Worm (Caenorhabditis elegans): Measurements from ENCODE around the gene R09D1.13.

DNA sequence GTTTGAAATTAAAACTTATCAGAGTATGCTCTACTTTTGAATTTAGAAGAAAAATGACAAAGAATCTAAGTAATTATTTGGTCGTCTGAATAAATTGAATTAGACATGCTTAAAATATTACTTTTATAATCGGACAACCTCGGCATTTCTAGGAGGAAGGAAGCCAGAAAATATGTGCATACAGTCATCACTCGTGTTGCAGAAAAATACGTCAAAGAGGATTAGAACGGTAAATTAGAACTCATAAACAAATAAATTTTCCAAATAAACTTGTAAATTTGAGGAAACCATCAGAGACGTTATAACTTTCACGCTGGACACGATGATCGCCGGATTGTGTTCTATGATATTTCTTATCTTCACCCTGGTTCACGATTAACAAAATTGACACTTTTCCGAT lies 9.0 kb upstream of the R09D1.13 start, which contains the start of gene chil-19:
- TF ChIP-seq him-1 (tag; optimal IDR thresholded peaks at IDR 0.05) (no peak), dao-5 (tag; optimal IDR thresholded peaks at IDR 0.05) (no peak)

All from whole organism, L4/young adult.